Worm (Caenorhabditis elegans) whole organism, late embryonic: Measurements from ENCODE around the gene ets-7.

Source experiments
- C08G9.2 ChIP-seq: sonication (generic microtip); optimal IDR thresholded peaks from 2 replicates; lab custom pipeline; 2016; ENCODE audit warnings: mild to moderate bottlenecking, missing genetic modification characterization, moderate library complexity, missing compliant biosample characterization
- F13H6.1 ChIP-seq: sonication (generic microtip); optimal IDR thresholded peaks from 2 replicates; lab custom pipeline; 2016; ENCODE audit warnings: missing genetic modification characterization, missing compliant biosample characterization
- K09A11.1 ChIP-seq: sonication (generic microtip); optimal IDR thresholded peaks from 2 replicates; lab custom pipeline; 2017; ENCODE audit warnings: antibody characterized with exemption, mild to moderate bottlenecking, missing genetic modification characterization, missing compliant biosample characterization; ENCODE audit not compliant: insufficient read depth
- Y22D7AL.16 ChIP-seq: sonication (generic microtip); optimal IDR thresholded peaks from 2 replicates; lab custom pipeline; 2016; ENCODE audit warnings: missing genetic modification characterization, missing compliant biosample characterization
- ahr-1 ChIP-seq: sonication (generic microtip); optimal IDR thresholded peaks from 2 replicates; lab custom pipeline; 2016; ENCODE audit warnings: missing genetic modification characterization, missing compliant biosample characterization
- ama-1 ChIP-seq: fragments of 150-350 bp; optimal IDR thresholded peaks from 2 replicates; lab custom pipeline; 2014
- ceh-18 ChIP-seq: sonication (generic microtip); optimal IDR thresholded peaks from 2 replicates; lab custom pipeline; 2016; ENCODE audit warnings: missing genetic modification characterization, missing compliant biosample characterization
- ceh-24 ChIP-seq: sonication (generic microtip); optimal IDR thresholded peaks from 2 replicates; lab custom pipeline; 2016; ENCODE audit warnings: mild to moderate bottlenecking, missing genetic modification characterization, missing compliant biosample characterization
- ceh-31 ChIP-seq: sonication (generic microtip); optimal IDR thresholded peaks from 2 replicates; lab custom pipeline; 2016; ENCODE audit warnings: missing genetic modification characterization, missing compliant biosample characterization
- ceh-45 ChIP-seq: fragments of 200-800 bp; sonication (Bioruptor generic); IDR thresholded peaks from 2 replicates; pipeline ENCODE4 v1.3.6; 2022; ENCODE audit warnings: missing genetic modification reagents, missing genetic modification characterization, missing compliant biosample characterization
- ceh-6 ChIP-seq: fragments of 200-800 bp; sonication (Bioruptor generic); optimal IDR thresholded peaks from 2 replicates; lab custom pipeline; 2018; ENCODE audit warnings: mild to moderate bottlenecking, missing genetic modification characterization, missing compliant biosample characterization
- ceh-9 ChIP-seq: sonication (generic microtip); optimal IDR thresholded peaks from 2 replicates; lab custom pipeline; 2016; ENCODE audit warnings: mild to moderate bottlenecking, missing genetic modification characterization, inconsistent platforms, missing compliant biosample characterization
- che-1 ChIP-seq: sonication (generic microtip); optimal IDR thresholded peaks from 2 replicates; lab custom pipeline; 2016; ENCODE audit warnings: mild to moderate bottlenecking, missing genetic modification characterization, missing compliant biosample characterization
- dmd-4 ChIP-seq: sonication (generic microtip); optimal IDR thresholded peaks from 2 replicates; lab custom pipeline; 2016; ENCODE audit warnings: borderline replicate concordance, missing genetic modification characterization, missing compliant biosample characterization
- ets-4 ChIP-seq: sonication (generic microtip); optimal IDR thresholded peaks from 2 replicates; lab custom pipeline; 2016; ENCODE audit warnings: missing genetic modification characterization, missing compliant biosample characterization
- fax-1 ChIP-seq: sonication (generic microtip); optimal IDR thresholded peaks from 2 replicates; lab custom pipeline; 2016; ENCODE audit warnings: missing genotype, missing genetic modification characterization, missing compliant biosample characterization
- fkh-10 ChIP-seq: fragments of 150-350 bp; optimal IDR thresholded peaks from 2 replicates; lab custom pipeline; 2014; ENCODE audit warnings: missing biosample characterization, missing genetic modification reagents, missing genetic modification characterization
- fkh-6 ChIP-seq: sonication (generic microtip); optimal IDR thresholded peaks from 2 replicates; lab custom pipeline; 2016; ENCODE audit warnings: missing genetic modification characterization, missing compliant biosample characterization
- gmeb-2 ChIP-seq: sonication (generic microtip); optimal IDR thresholded peaks from 2 replicates; lab custom pipeline; 2016; ENCODE audit warnings: missing genetic modification characterization, inconsistent platforms, missing compliant biosample characterization
- hlh-15 ChIP-seq: sonication (generic microtip); optimal IDR thresholded peaks from 2 replicates; lab custom pipeline; 2016; ENCODE audit warnings: missing genetic modification characterization, missing compliant biosample characterization
- hlh-30 ChIP-seq: sonication (generic microtip); optimal IDR thresholded peaks from 2 replicates; lab custom pipeline; 2017; ENCODE audit warnings: antibody characterized with exemption, missing genetic modification characterization, missing compliant biosample characterization; ENCODE audit not compliant: insufficient read depth
- hlh-8 ChIP-seq: sonication (generic microtip); optimal IDR thresholded peaks from 2 replicates; lab custom pipeline; 2016; ENCODE audit warnings: missing genotype, missing genetic modification characterization, missing compliant biosample characterization
- lim-6 ChIP-seq: sonication (generic microtip); optimal IDR thresholded peaks from 2 replicates; lab custom pipeline; 2016; ENCODE audit warnings: missing genetic modification characterization, missing compliant biosample characterization
- mec-3 ChIP-seq: sonication (generic microtip); optimal IDR thresholded peaks from 2 replicates; lab custom pipeline; 2016; ENCODE audit warnings: borderline replicate concordance, missing genetic modification characterization, missing compliant biosample characterization
- nhr-11 ChIP-seq: fragments of 150-350 bp; optimal IDR thresholded peaks from 2 replicates; lab custom pipeline; 2014; ENCODE audit warnings: missing biosample characterization, missing genetic modification characterization
- nhr-232 ChIP-seq: sonication (generic microtip); optimal IDR thresholded peaks from 2 replicates; lab custom pipeline; 2016; ENCODE audit warnings: missing genetic modification characterization, missing compliant biosample characterization
- npax-4 ChIP-seq: sonication (generic microtip); optimal IDR thresholded peaks from 2 replicates; lab custom pipeline; 2016; ENCODE audit warnings: missing genetic modification characterization, missing compliant biosample characterization
- odd-2 ChIP-seq: sonication (generic microtip); optimal IDR thresholded peaks from 2 replicates; lab custom pipeline; 2017; ENCODE audit warnings: antibody characterized with exemption, mild to moderate bottlenecking, missing genetic modification characterization, missing compliant biosample characterization
- pat-9 ChIP-seq: fragments of 200-800 bp; sonication (Bioruptor generic); optimal IDR thresholded peaks from 2 replicates; lab custom pipeline; 2018; ENCODE audit warnings: mild to moderate bottlenecking, missing genetic modification characterization, moderate library complexity, missing compliant biosample characterization
- pax-1 ChIP-seq: fragments of 150-350 bp; optimal IDR thresholded peaks from 2 replicates; lab custom pipeline; 2014; ENCODE audit warnings: missing biosample characterization, missing genetic modification characterization
- pros-1 ChIP-seq: fragments of 150-350 bp; optimal IDR thresholded peaks from 2 replicates; lab custom pipeline; 2014; ENCODE audit warnings: missing biosample characterization, missing genetic modification reagents, missing genetic modification characterization
- ref-2 ChIP-seq: sonication (generic microtip); optimal IDR thresholded peaks from 2 replicates; lab custom pipeline; 2016; ENCODE audit warnings: missing genetic modification characterization, missing compliant biosample characterization
- sdc-2 ChIP-seq: sonication (generic microtip); optimal IDR thresholded peaks from 2 replicates; lab custom pipeline; 2016; ENCODE audit warnings: missing genotype, missing genetic modification characterization, missing compliant biosample characterization
- sox-2 ChIP-seq: fragments of 200-800 bp; sonication (Bioruptor generic); IDR thresholded peaks from 2 replicates; pipeline ENCODE4 v1.3.6; 2022; ENCODE audit warnings: missing genetic modification reagents, missing genetic modification characterization, missing compliant biosample characterization
- sox-4 ChIP-seq: sonication (generic microtip); optimal IDR thresholded peaks from 2 replicates; lab custom pipeline; 2017; ENCODE audit warnings: mild to moderate bottlenecking, missing genetic modification characterization, inconsistent platforms, missing compliant biosample characterization
- syd-9 ChIP-seq: sonication (generic microtip); optimal IDR thresholded peaks from 2 replicates; lab custom pipeline; 2016; ENCODE audit warnings: mild to moderate bottlenecking, missing genetic modification characterization, moderate library complexity, missing compliant biosample characterization
- tbx-7 ChIP-seq: sonication (generic microtip); optimal IDR thresholded peaks from 2 replicates; lab custom pipeline; 2016; ENCODE audit warnings: missing genotype, missing genetic modification characterization, missing compliant biosample characterization
- unc-42 ChIP-seq: sonication (generic microtip); optimal IDR thresholded peaks from 2 replicates; lab custom pipeline; 2016; ENCODE audit warnings: missing genotype, missing genetic modification characterization, missing compliant biosample characterization
- unc-86 ChIP-seq: sonication (generic microtip); optimal IDR thresholded peaks from 2 replicates; lab custom pipeline; 2016; ENCODE audit warnings: missing genetic modification characterization, missing compliant biosample characterization
- zip-5 ChIP-seq: sonication (generic microtip); optimal IDR thresholded peaks from 2 replicates; lab custom pipeline; 2016; ENCODE audit warnings: missing genetic modification characterization, missing compliant biosample characterization

The ets-7 gene

ce11 chrV:7558693-7559092 is at the start of gene ets-7:
TSS of gene ets-7 (minus strand) at chrV:7558793.
- TF ChIP-seq ceh-6 (GFP tag; lab: Kevin White, UChicago) (no peak), fkh-10 (no peak), tbx-7 (tag; lab: Kevin White, UChicago) (no peak), hlh-8 (tag; lab: Kevin White, UChicago) (no peak), ahr-1 (tag; lab: Kevin White, UChicago) (no peak), hlh-30 (no peak), ceh-24 (tag; lab: Kevin White, UChicago) (no peak), unc-86 (tag; lab: Kevin White, UChicago) (no peak), sox-4 (tag; lab: Kevin White, UChicago) (no peak), K09A11.1 (tag; lab: Kevin White, UChicago) (no peak)
- TF ChIP-seq, all 69 proteins: peak for 0

ce11 chrV:7604858-7605257 is 46.3 kb upstream of the ets-7 start, which contains the start of gene clec-213:
TSS of gene clec-213 (plus strand) at chrV:7605158.
- TF ChIP-seq F13H6.1 (tag; lab: Kevin White, UChicago) (no peak), syd-9 (tag; lab: Kevin White, UChicago) (no peak), ref-2 (tag; lab: Kevin White, UChicago) (no peak), gmeb-2 (tag; lab: Kevin White, UChicago) (no peak)

DNA sequence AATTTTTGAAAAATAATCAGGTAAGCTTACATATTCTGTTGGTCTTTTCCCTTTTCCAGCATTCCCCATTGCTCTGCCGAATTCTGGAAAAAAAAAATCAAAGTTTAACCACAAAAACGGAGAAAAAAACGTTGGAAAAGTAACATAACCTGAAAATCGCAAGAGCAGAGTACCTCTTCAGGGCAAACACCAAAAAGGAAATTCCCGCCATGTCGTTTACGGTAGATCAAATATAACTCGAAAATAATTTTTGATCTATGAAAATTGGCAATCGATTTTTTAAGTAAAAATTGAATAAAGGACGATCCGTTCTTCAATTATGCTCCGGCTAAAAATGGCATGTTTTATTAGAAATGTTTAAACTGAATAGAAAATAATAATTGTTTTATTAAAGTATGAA is 44.8 kb upstream of the ets-7 start, which contains the start of gene C50E3.11:
C50E3.11 (minus strand) TSS at position 83 of the 400 bp plus-strand sequence.
- TF ChIP-seq sdc-2 (tag; lab: Kevin White, UChicago) (no peak), sox-4 (tag; lab: Kevin White, UChicago) (no peak), ceh-45 (GFP tag; lab: Robert Waterston, UW) (no peak), pat-9 (tag; lab: Kevin White, UChicago) (no peak), unc-42 (no peak), nhr-232 (tag; lab: Kevin White, UChicago) (no peak)
- TF ChIP-seq, all 69 proteins: peak for 0

DNA sequence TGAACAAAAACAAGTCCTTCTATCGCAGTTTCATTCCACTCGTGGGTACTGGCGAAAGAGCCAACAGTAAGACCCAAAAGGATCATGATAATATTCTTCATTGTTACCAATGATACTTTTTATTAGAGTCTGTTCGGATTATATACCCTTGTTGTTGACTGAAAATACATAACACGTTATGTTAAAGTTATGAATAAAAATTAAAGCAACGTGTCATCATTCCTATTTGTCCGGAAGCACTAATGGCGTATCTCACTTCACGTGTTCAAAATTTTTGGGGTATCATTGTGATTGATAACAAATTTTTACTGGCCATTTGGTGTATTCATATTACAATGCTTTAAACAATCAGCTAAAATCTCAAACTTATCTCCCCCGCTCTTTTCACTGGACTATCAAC is 42.9 kb upstream of the ets-7 start, which contains the start of gene scl-26:
scl-26 (minus strand) TSS at position 101 of the 400 bp plus-strand sequence.
- TF ChIP-seq nhr-11 (tag; lab: Kevin White, UChicago) (no peak), mec-3 (tag; lab: Kevin White, UChicago) (no peak), lim-6 (tag; lab: Kevin White, UChicago) (no peak), ets-4 (tag; lab: Kevin White, UChicago) (no peak), sdc-2 (tag; lab: Kevin White, UChicago) (no peak), fkh-6 (tag; lab: Kevin White, UChicago) (no peak), ceh-9 (no peak), odd-2 (no peak), hlh-8 (tag; lab: Kevin White, UChicago) (no peak), gmeb-2 (tag; lab: Kevin White, UChicago) (no peak), ceh-31 (tag; lab: Kevin White, UChicago) (no peak), ceh-24 (tag; lab: Kevin White, UChicago) (no peak), nhr-232 (tag; lab: Kevin White, UChicago) (no peak), dmd-4 (no peak), npax-4 (tag; lab: Kevin White, UChicago) (no peak), ceh-18 (tag; lab: Kevin White, UChicago) (no peak), sox-2 (GFP tag; lab: Robert Waterston, UW) (no peak), ceh-45 (GFP tag; lab: Robert Waterston, UW) (no peak)

- TF ChIP-seq C08G9.2 (no peak), hlh-15 (no peak), K09A11.1 (tag; lab: Kevin White, UChicago) (no peak), mec-3 (tag; lab: Kevin White, UChicago) (no peak), fax-1 (tag; lab: Kevin White, UChicago) (no peak), Y22D7AL.16 (tag; lab: Kevin White, UChicago) (no peak), ceh-31 (tag; lab: Kevin White, UChicago) (no peak), dmd-4 (no peak), pax-1 (tag; lab: Kevin White, UChicago) (no peak), gmeb-2 (tag; lab: Kevin White, UChicago) (no peak), ceh-18 (tag; lab: Kevin White, UChicago) (no peak), zip-5 (tag; lab: Kevin White, UChicago) (no peak), fkh-10 (no peak), pat-9 (tag; lab: Kevin White, UChicago) (no peak), che-1 (no peak), pros-1 (no peak), ref-2 (tag; lab: Kevin White, UChicago) (no peak), ama-1 (lab: Kevin White, UChicago) (no peak), ahr-1 (tag; lab: Kevin White, UChicago) (no peak)
Measured at ce11 chrV:7600149-7600548, 41.6 kb upstream of the ets-7 start, which contains the start of gene C50E3.9. TSS of gene C50E3.9 (minus strand) at chrV:7600249.
